Worm (Caenorhabditis elegans): ENCODE data around the gene T20B3.14.

DNA sequence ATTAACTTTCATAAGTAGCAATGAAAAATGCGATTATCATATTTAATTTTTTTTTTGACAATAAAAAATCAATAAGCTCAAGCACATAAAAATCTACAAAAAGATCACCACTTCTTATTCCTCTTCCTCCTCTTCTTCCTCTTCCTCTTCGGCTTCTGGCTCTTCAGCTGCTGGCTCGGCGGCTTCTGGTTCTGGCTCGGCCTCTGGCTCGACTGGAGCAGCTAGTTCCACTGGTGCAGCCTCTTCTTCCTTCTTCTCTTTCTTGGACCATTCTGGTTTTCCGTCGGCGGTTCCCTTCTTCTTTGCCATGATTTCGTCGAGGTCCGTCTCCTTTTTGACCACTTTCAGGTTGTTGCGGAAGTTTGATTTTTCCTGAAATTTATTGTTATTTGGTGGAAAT is 12.6 kb upstream of the T20B3.14 start:
- TF ChIP-seq nhr-237 (tag; optimal IDR thresholded peaks at IDR 0.05) (no peak), isw-1 (GFP tag; IDR thresholded peaks at IDR 0.05) (no peak)
